Worm (Caenorhabditis elegans) whole organism, young adult: ENCODE measurements around the gene C08F1.10.
A peak's percentile ranks its signal among the peaks of the same experiment; 100 is the strongest.
"Not testable (repeated sequence)": the region's sequence is repeated elsewhere in the genome, so short reads cannot be mapped to it uniquely, and the experiment has no call there.

Experiments
- B0019.2 ChIP-seq: fragments of 200-800 bp; sonication (Bioruptor generic); conservative IDR thresholded peaks from 2 replicates; pipeline ENCODE4 v1.3.6; 2022; ENCODE audit warnings: missing genetic modification reagents, missing genetic modification characterization, missing compliant biosample characterization
- C17E4.6 ChIP-seq: fragments of 200-800 bp; sonication (Bioruptor generic); IDR thresholded peaks from 2 replicates; pipeline ENCODE4 v1.3.6; 2022; ENCODE audit warnings: missing genetic modification reagents, missing genetic modification characterization, missing compliant biosample characterization
- F23B12.7 ChIP-seq: sonication (generic microtip); optimal IDR thresholded peaks from 2 replicates; lab custom pipeline; 2017; ENCODE audit warnings: missing genetic modification characterization, mild to moderate bottlenecking, missing compliant biosample characterization, antibody characterized with exemption, moderate library complexity; ENCODE audit not compliant: insufficient read depth
- F39B2.1 ChIP-seq: fragments of 200-800 bp; sonication (Bioruptor generic); IDR thresholded peaks from 2 replicates; pipeline ENCODE4 v1.3.6; 2022; ENCODE audit warnings: missing genetic modification reagents, missing genetic modification characterization, missing compliant biosample characterization
- F49E8.2 ChIP-seq: sonication (generic microtip); optimal IDR thresholded peaks from 3 replicates; lab custom pipeline; 2017; ENCODE audit warnings: missing genetic modification characterization, mild to moderate bottlenecking, missing compliant biosample characterization, antibody characterized with exemption, moderate library complexity; ENCODE audit not compliant: insufficient read depth
- K12H6.12 ChIP-seq: fragments of 200-800 bp; sonication (Bioruptor generic); optimal IDR thresholded peaks from 2 replicates; lab custom pipeline; 2018; ENCODE audit warnings: mild to moderate bottlenecking, missing genetic modification characterization, missing compliant biosample characterization
- Y53F4B.3 ChIP-seq: fragments of 200-800 bp; sonication (Bioruptor generic); IDR thresholded peaks from 2 replicates; pipeline ENCODE4 v1.3.6; 2022; ENCODE audit warnings: missing genetic modification reagents, missing genetic modification characterization, missing compliant biosample characterization
- Y56A3A.18 ChIP-seq: fragments of 200-800 bp; sonication (Bioruptor generic); IDR thresholded peaks from 2 replicates; pipeline ENCODE4 v1.3.6; 2022; ENCODE audit warnings: missing genetic modification reagents, missing genetic modification characterization, missing compliant biosample characterization
- athp-1 ChIP-seq: sonication (generic microtip); optimal IDR thresholded peaks from 2 replicates; lab custom pipeline; 2017; ENCODE audit warnings: mild to moderate bottlenecking, missing genetic modification characterization, missing compliant biosample characterization
- attf-5 ChIP-seq: fragments of 200-800 bp; sonication (Bioruptor generic); optimal IDR thresholded peaks from 2 replicates; lab custom pipeline; 2018; ENCODE audit warnings: mild to moderate bottlenecking, missing genetic modification characterization, missing compliant biosample characterization
- attf-6 ChIP-seq: fragments of 200-800 bp; sonication (Bioruptor generic); IDR thresholded peaks from 2 replicates; pipeline ENCODE4 v1.3.6; 2022; ENCODE audit warnings: missing genetic modification reagents, missing genetic modification characterization, missing compliant biosample characterization
- bed-2 ChIP-seq: fragments of 200-800 bp; sonication (Bioruptor generic); IDR thresholded peaks from 2 replicates; pipeline ENCODE4 v1.3.6; 2022; ENCODE audit warnings: missing genetic modification reagents, missing genetic modification characterization, missing compliant biosample characterization
- ceh-100 ChIP-seq: fragments of 200-800 bp; sonication (Bioruptor generic); IDR thresholded peaks from 2 replicates; pipeline ENCODE4 v1.3.6; 2022; ENCODE audit warnings: missing genetic modification reagents, missing genetic modification characterization, missing compliant biosample characterization
- dox-1 ChIP-seq: fragments of 200-800 bp; sonication (Bioruptor generic); IDR thresholded peaks from 2 replicates; pipeline ENCODE4 v1.3.6; 2022; ENCODE audit warnings: missing genetic modification reagents, missing genetic modification characterization, missing compliant biosample characterization
- egrh-3 ChIP-seq: fragments of 200-800 bp; sonication (Bioruptor generic); IDR thresholded peaks from 2 replicates; pipeline ENCODE4 v1.3.6; 2022; ENCODE audit warnings: missing genetic modification reagents, missing genetic modification characterization, missing compliant biosample characterization
- hmg-1.2 ChIP-seq: fragments of 200-800 bp; sonication (Bioruptor generic); IDR thresholded peaks from 2 replicates; pipeline ENCODE4 v1.3.6; 2022; ENCODE audit warnings: missing genetic modification reagents, missing genetic modification characterization, missing compliant biosample characterization
- lag-1 ChIP-seq: fragments of 200-800 bp; sonication (Bioruptor generic); IDR thresholded peaks from 2 replicates; pipeline ENCODE4 v1.3.6; 2022; ENCODE audit warnings: missing genetic modification reagents, missing genetic modification characterization, missing compliant biosample characterization
- let-526 ChIP-seq: fragments of 200-800 bp; sonication (Bioruptor generic); IDR thresholded peaks from 2 replicates; pipeline ENCODE4 v1.3.6; 2022; ENCODE audit warnings: missing genetic modification reagents, missing genetic modification characterization, missing compliant biosample characterization
- lin-35 ChIP-seq, 3 experiments: fragments of 150-350 bp in 2 of 3; sonication (generic microtip) in 1 of 3; optimal IDR thresholded peaks; 2 replicates each; lab custom pipeline; 2014 to 2018; ENCODE audit warnings: missing biosample characterization in 3 of 3, missing genetic modification characterization in 3 of 3, missing genetic modification reagents in 3 of 3
- lsy-27 ChIP-seq: sonication (generic microtip); optimal IDR thresholded peaks from 2 replicates; lab custom pipeline; 2017; ENCODE audit warnings: missing genetic modification characterization, mild to moderate bottlenecking, missing compliant biosample characterization, antibody characterized with exemption, missing genotype, borderline replicate concordance; ENCODE audit not compliant: insufficient read depth
- madf-6 ChIP-seq: fragments of 200-800 bp; sonication (Bioruptor generic); IDR thresholded peaks from 2 replicates; pipeline ENCODE4 v1.3.6; 2022; ENCODE audit warnings: missing genetic modification reagents, missing genetic modification characterization, missing compliant biosample characterization
- mcd-1 ChIP-seq: fragments of 200-800 bp; sonication (Bioruptor generic); IDR thresholded peaks from 2 replicates; pipeline ENCODE4 v1.3.6; 2022; ENCODE audit warnings: missing genetic modification reagents, missing genetic modification characterization, missing compliant biosample characterization
- mel-28 ChIP-seq: sonication (generic microtip); optimal IDR thresholded peaks from 2 replicates; lab custom pipeline; 2016; ENCODE audit warnings: borderline replicate concordance, mild to moderate bottlenecking, missing genetic modification characterization, missing compliant biosample characterization
- nhr-120 ChIP-seq: fragments of 200-800 bp; sonication (Bioruptor generic); IDR thresholded peaks from 2 replicates; pipeline ENCODE4 v1.3.6; 2022; ENCODE audit warnings: missing genetic modification characterization, missing compliant biosample characterization
- nhr-80 ChIP-seq: sonication (generic microtip); optimal IDR thresholded peaks from 2 replicates; lab custom pipeline; 2016; ENCODE audit warnings: missing genetic modification characterization, missing compliant biosample characterization
- nhr-90 ChIP-seq: sonication (generic microtip); optimal IDR thresholded peaks from 2 replicates; lab custom pipeline; 2016; ENCODE audit warnings: missing genotype, mild to moderate bottlenecking, missing genetic modification characterization, missing compliant biosample characterization
- repo-1 ChIP-seq: sonication (generic microtip); optimal IDR thresholded peaks from 2 replicates; lab custom pipeline; 2017; ENCODE audit warnings: mild to moderate bottlenecking, missing genetic modification characterization, missing compliant biosample characterization
- unc-62 ChIP-seq: fragments of 150-350 bp; optimal IDR thresholded peaks from 2 replicates; lab custom pipeline; 2014; ENCODE audit warnings: missing biosample characterization, missing genetic modification reagents, missing genetic modification characterization
- ztf-26 ChIP-seq: sonication (generic microtip); optimal IDR thresholded peaks from 2 replicates; lab custom pipeline; 2017; ENCODE audit warnings: missing genetic modification characterization, missing compliant biosample characterization
- ztf-6 ChIP-seq: fragments of 200-800 bp; sonication (Bioruptor generic); IDR thresholded peaks from 2 replicates; pipeline ENCODE4 v1.3.6; 2022; ENCODE audit warnings: missing genetic modification reagents, missing genetic modification characterization, missing compliant biosample characterization

C08F1.10 gene

ce11 chrII:1775234-1775633 is 10.9 kb downstream of the C08F1.10 start, which contains the start of gene F36H5.14:
Gene F36H5.14, plus strand, starts transcription at chrII:1775534.
- not testable (repeated sequence) for TF ChIP-seq attf-5 (GFP tag; lab: Kevin White, UChicago); nhr-120 (GFP tag; lab: Robert Waterston, UW); nhr-90 (tag; lab: Kevin White, UChicago)
- TF ChIP-seq, all 124 proteins: peak for 0; not testable (repeated sequence) for 124

DNA sequence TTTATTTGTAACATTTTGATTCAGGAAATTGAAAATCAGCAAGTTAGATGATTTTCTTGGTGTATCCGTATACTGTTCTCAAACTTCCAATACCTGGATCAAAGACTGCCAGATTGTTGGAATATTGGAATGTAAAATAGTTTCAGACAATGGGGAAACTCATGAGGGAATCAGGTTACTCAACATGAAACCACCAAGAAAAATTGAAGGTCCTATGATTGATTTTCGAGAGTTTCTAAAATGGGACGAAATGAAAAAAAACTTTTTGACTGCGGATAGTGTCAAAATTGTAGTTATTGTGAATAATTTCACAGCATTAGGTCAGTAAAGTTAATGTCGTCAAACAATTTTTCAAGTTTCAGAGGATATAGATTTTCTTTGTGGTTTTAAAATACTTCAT is 14.3 kb downstream of the C08F1.10 start, which contains the start of gene math-3:
TSS of gene math-3 (plus strand) at position 301 of the 400 bp plus-strand sequence.
- TF ChIP-seq F23B12.7 (no peak), F39B2.1 (GFP tag; lab: Robert Waterston, UW) (no peak), repo-1 (tag; lab: Kevin White, UChicago) (no peak), madf-6 (GFP tag; lab: Robert Waterston, UW) (no peak), C17E4.6 (GFP tag; lab: Robert Waterston, UW) (no peak)

ce11 chrII:1771347-1771746 is 14.8 kb downstream of the C08F1.10 start, which contains the start of gene math-26:
Gene math-26, plus strand, starts transcription at chrII:1771647.
- TF ChIP-seq mcd-1 (GFP tag; lab: Robert Waterston, UW); unc-62; let-526: not testable (repeated sequence)
- TF ChIP-seq, all 124 proteins: peak for 0; not testable (repeated sequence) for 124

ce11 chrII:1767458-1767857 is 18.7 kb downstream of the C08F1.10 start:
- TF ChIP-seq dox-1 (GFP tag; lab: Robert Waterston, UW) (0 out of 2 replicates have a peak, but pooled peaks have one; percentile 14), nhr-80 (tag; lab: Kevin White, UChicago) (peak; percentile 36)
- TF ChIP-seq, all 124 proteins: peak for 2; not testable (repeated sequence) for 122

DNA sequence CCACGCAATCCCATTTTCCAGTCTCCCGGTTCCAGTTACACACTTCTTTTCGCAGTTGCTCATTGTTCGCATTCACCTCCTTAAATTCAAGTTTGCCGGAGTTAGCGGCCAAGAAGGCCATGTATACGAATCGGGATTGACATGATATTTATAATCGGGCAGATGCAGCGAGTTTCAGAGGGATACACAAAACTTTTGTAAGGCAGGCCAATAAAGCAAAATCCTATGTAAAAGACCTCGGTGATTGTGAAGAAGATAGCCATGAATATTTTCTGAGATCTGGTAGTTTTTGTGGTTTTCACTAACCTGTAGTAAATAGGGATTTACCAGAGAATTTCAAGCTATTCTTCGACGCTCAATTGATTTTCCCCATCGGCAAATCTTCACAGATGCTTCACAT is 19.4 kb downstream of the C08F1.10 start:
- TF ChIP-seq lin-35 (GFP tag; optimal IDR thresholded peaks at IDR 0.05; lab: Kevin White, UChicago) (no peak), athp-1 (tag; lab: Kevin White, UChicago) (no peak), K12H6.12 (no peak), lag-1 (GFP tag; lab: Robert Waterston, UW) (no peak), dox-1 (GFP tag; lab: Robert Waterston, UW) (no peak), F49E8.2 (tag; lab: Kevin White, UChicago) (no peak), ztf-26 (tag; lab: Kevin White, UChicago) (no peak), attf-6 (GFP tag; lab: Robert Waterston, UW) (no peak), ceh-100 (GFP tag; lab: Robert Waterston, UW) (no peak), mel-28 (tag; lab: Kevin White, UChicago) (no peak), ztf-6 (no peak), madf-6 (GFP tag; lab: Robert Waterston, UW) (no peak), egrh-3 (GFP tag; lab: Robert Waterston, UW) (no peak), B0019.2 (GFP tag; lab: Robert Waterston, UW) (no peak), bed-2 (GFP tag; lab: Robert Waterston, UW) (no peak), Y56A3A.18 (GFP tag; lab: Robert Waterston, UW) (no peak), C17E4.6 (GFP tag; lab: Robert Waterston, UW) (no peak), hmg-1.2 (GFP tag; lab: Robert Waterston, UW) (no peak), lsy-27 (tag; lab: Kevin White, UChicago) (no peak), Y53F4B.3 (GFP tag; lab: Robert Waterston, UW) (no peak)
